Fruit fly (Drosophila melanogaster) whole organism, prepupa: ENCODE measurements around the gene CG5245.

Experiments
- Blimp-1 ChIP-seq: fragments of 200-800 bp; sonication (Bioruptor generic); optimal IDR thresholded peaks from 3 replicates; lab custom pipeline; 2017; ENCODE audit warnings: missing biosample characterization, missing genetic modification characterization, mild to moderate bottlenecking, moderate library complexity, missing genetic modification reagents
- CG10669 ChIP-seq: fragments of 200-800 bp; sonication (Bioruptor generic); optimal IDR thresholded peaks from 3 replicates; lab custom pipeline; 2018; ENCODE audit warnings: missing biosample characterization, mild to moderate bottlenecking, missing genetic modification characterization, moderate library complexity
- CG11294 ChIP-seq: fragments of 200-800 bp; sonication (Bioruptor generic); IDR thresholded peaks from 2 replicates; pipeline ENCODE4 v1.3.6; 2022; ENCODE audit warnings: missing biosample characterization, missing genetic modification characterization
- CG11762 ChIP-seq: fragments of 200-800 bp; sonication (Bioruptor generic); optimal IDR thresholded peaks from 3 replicates; lab custom pipeline; 2016; ENCODE audit warnings: missing biosample characterization, missing genetic modification characterization; ENCODE audit not compliant: insufficient read depth
- CG15336 ChIP-seq: fragments of 200-800 bp; sonication (Bioruptor generic); IDR thresholded peaks from 2 replicates; pipeline ENCODE4 v1.3.6; 2022; ENCODE audit warnings: missing biosample characterization, missing genetic modification characterization
- CG1621 ChIP-seq: fragments of 200-800 bp; sonication (Bioruptor generic); optimal IDR thresholded peaks from 3 replicates; lab custom pipeline; 2018; ENCODE audit warnings: missing biosample characterization, mild to moderate bottlenecking, missing genetic modification characterization
- CG16779 ChIP-seq: fragments of 200-800 bp; sonication (Bioruptor generic); optimal IDR thresholded peaks from 3 replicates; lab custom pipeline; 2017; ENCODE audit warnings: missing biosample characterization, mild to moderate bottlenecking, missing genetic modification characterization
- CG3032 ChIP-seq: fragments of 200-800 bp; optimal IDR thresholded peaks from 2 replicates; lab custom pipeline; 2019; ENCODE audit warnings: missing biosample characterization, mild to moderate bottlenecking, missing genetic modification characterization, moderate library complexity
- CG31627 ChIP-seq: fragments of 200-800 bp; sonication (Bioruptor generic); optimal IDR thresholded peaks from 3 replicates; lab custom pipeline; 2016; ENCODE audit warnings: missing biosample characterization, missing genetic modification characterization
- CG32006 ChIP-seq: fragments of 200-800 bp; sonication (Bioruptor generic); optimal IDR thresholded peaks from 3 replicates; lab custom pipeline; 2017; ENCODE audit warnings: missing biosample characterization, mild to moderate bottlenecking, missing genetic modification characterization
- CG34406 ChIP-seq: fragments of 200-800 bp; sonication (Bioruptor generic); optimal IDR thresholded peaks from 3 replicates; lab custom pipeline; 2016; ENCODE audit warnings: missing biosample characterization, missing genetic modification characterization
- CG3919 ChIP-seq: fragments of 200-800 bp; sonication (Bioruptor generic); optimal IDR thresholded peaks from 3 replicates; lab custom pipeline; 2016; ENCODE audit warnings: missing biosample characterization, missing genetic modification characterization
- CG6163 ChIP-seq: fragments of 200-800 bp; sonication (Bioruptor generic); IDR thresholded peaks from 3 replicates; pipeline ENCODE4 v1.3.6; 2022; ENCODE audit warnings: missing biosample characterization, missing genetic modification characterization
- CG6276 ChIP-seq: fragments of 200-800 bp; sonication (Bioruptor generic); optimal IDR thresholded peaks from 2 replicates; lab custom pipeline; 2017; ENCODE audit warnings: missing biosample characterization, mild to moderate bottlenecking, missing genetic modification characterization
- CG6792 ChIP-seq: fragments of 200-800 bp; sonication (Bioruptor generic); optimal IDR thresholded peaks from 3 replicates; lab custom pipeline; 2016; ENCODE audit warnings: missing biosample characterization, missing genetic modification characterization
- CG6808 ChIP-seq: fragments of 200-800 bp; sonication (Bioruptor generic); optimal IDR thresholded peaks from 3 replicates; lab custom pipeline; 2017; ENCODE audit warnings: missing biosample characterization, missing genetic modification characterization, mild to moderate bottlenecking, moderate library complexity, missing genetic modification reagents
- CG6854 ChIP-seq: fragments of 200-800 bp; sonication (Bioruptor generic); optimal IDR thresholded peaks from 2 replicates; lab custom pipeline; 2017; ENCODE audit warnings: missing biosample characterization, mild to moderate bottlenecking, missing genetic modification characterization
- CG8632 ChIP-seq: fragments of 200-800 bp; sonication (Bioruptor generic); optimal IDR thresholded peaks from 3 replicates; lab custom pipeline; 2016; ENCODE audit warnings: missing biosample characterization, missing genetic modification characterization
- CG9139 ChIP-seq: fragments of 200-800 bp; sonication (Bioruptor generic); optimal IDR thresholded peaks from 3 replicates; lab custom pipeline; 2017; ENCODE audit warnings: missing biosample characterization, mild to moderate bottlenecking, missing genetic modification characterization
- Eip75B ChIP-seq: fragments of 200-800 bp; sonication (Bioruptor generic); optimal IDR thresholded peaks from 3 replicates; lab custom pipeline; 2016; ENCODE audit warnings: missing biosample characterization, missing genetic modification characterization
- Eip78C ChIP-seq: fragments of 200-800 bp; sonication (Bioruptor generic); peaks from one replicate; lab custom pipeline; 2016; ENCODE audit warnings: missing biosample characterization, missing genetic modification characterization
- Ets96B ChIP-seq: fragments of 200-800 bp; optimal IDR thresholded peaks from 2 replicates; lab custom pipeline; 2019; ENCODE audit warnings: missing biosample characterization, mild to moderate bottlenecking, missing genetic modification characterization, moderate library complexity
- Hr39 ChIP-seq: fragments of 200-800 bp; sonication (Bioruptor generic); optimal IDR thresholded peaks from 2 replicates; lab custom pipeline; 2016; ENCODE audit warnings: missing biosample characterization, missing genetic modification characterization
- Hr4 ChIP-seq: fragments of 200-800 bp; sonication (Bioruptor generic); optimal IDR thresholded peaks from 3 replicates; lab custom pipeline; 2016; ENCODE audit warnings: missing biosample characterization, missing genetic modification characterization
- OdsH ChIP-seq: fragments of 200-800 bp; sonication (Bioruptor generic); optimal IDR thresholded peaks from 3 replicates; lab custom pipeline; 2016; ENCODE audit warnings: missing biosample characterization, missing genetic modification characterization
- Sox14 ChIP-seq: fragments of 200-800 bp; sonication (Bioruptor generic); optimal IDR thresholded peaks from 3 replicates; lab custom pipeline; 2016; ENCODE audit warnings: missing biosample characterization, missing genetic modification characterization
- achi ChIP-seq: fragments of 200-800 bp; sonication (Bioruptor generic); optimal IDR thresholded peaks from 3 replicates; lab custom pipeline; 2016; ENCODE audit warnings: missing biosample characterization, missing genetic modification characterization
- cyc ChIP-seq: fragments of 200-800 bp; sonication (Bioruptor generic); optimal IDR thresholded peaks from 3 replicates; lab custom pipeline; 2016; ENCODE audit warnings: missing biosample characterization, missing genetic modification characterization
- dsx ChIP-seq: fragments of 200-800 bp; optimal IDR thresholded peaks from 3 replicates; lab custom pipeline; 2019; ENCODE audit warnings: missing biosample characterization, mild to moderate bottlenecking, missing genetic modification characterization, moderate library complexity; ENCODE audit not compliant: poor library complexity, severe bottlenecking
- eg ChIP-seq: fragments of 200-800 bp; sonication (Bioruptor generic); IDR thresholded peaks from 3 replicates; pipeline ENCODE4 v1.3.6; 2022; ENCODE audit warnings: missing biosample characterization, missing genetic modification characterization
- esn ChIP-seq: fragments of 200-800 bp; sonication (Bioruptor generic); optimal IDR thresholded peaks from 2 replicates; lab custom pipeline; 2016; ENCODE audit warnings: missing biosample characterization, mild to moderate bottlenecking, missing genetic modification characterization, moderate library complexity
- fd59A ChIP-seq: fragments of 200-800 bp; sonication (Bioruptor generic); optimal IDR thresholded peaks from 2 replicates; lab custom pipeline; 2017; ENCODE audit warnings: missing biosample characterization, mild to moderate bottlenecking, missing genetic modification characterization, missing genetic modification reagents
- fd85E ChIP-seq: fragments of 200-800 bp; sonication (Bioruptor generic); optimal IDR thresholded peaks from 3 replicates; lab custom pipeline; 2016; ENCODE audit warnings: missing biosample characterization, missing genetic modification characterization
- lz ChIP-seq: fragments of 200-800 bp; sonication (Bioruptor generic); optimal IDR thresholded peaks from 3 replicates; lab custom pipeline; 2016; ENCODE audit warnings: missing biosample characterization, missing genetic modification characterization
- salr ChIP-seq, 2 experiments: fragments of 200-800 bp; sonication (Bioruptor generic); optimal IDR thresholded peaks; 3 replicates each; lab custom pipeline; 2016 to 2018; ENCODE audit warnings: missing biosample characterization in 2 of 2, missing genetic modification characterization in 2 of 2, mild to moderate bottlenecking in 1 of 2
- spab ChIP-seq: fragments of 200-800 bp; sonication (Bioruptor generic); optimal IDR thresholded peaks from 2 replicates; lab custom pipeline; 2017; ENCODE audit warnings: missing biosample characterization, mild to moderate bottlenecking, missing genetic modification characterization, missing genetic modification reagents
- ss ChIP-seq, 2 experiments: fragments of 200-800 bp; sonication (Bioruptor generic); optimal IDR thresholded peaks; 2 replicates in 1 of 2; 3 replicates in 1 of 2; lab custom pipeline; 2017 to 2018; ENCODE audit warnings: mild to moderate bottlenecking in 2 of 2, missing biosample characterization in 2 of 2, missing genetic modification characterization in 2 of 2, moderate library complexity in 1 of 2
- svp ChIP-seq: fragments of 200-800 bp; sonication (Bioruptor generic); peaks from one replicate; lab custom pipeline; 2016; ENCODE audit warnings: missing biosample characterization, missing genetic modification characterization
- topi ChIP-seq: fragments of 200-800 bp; sonication (Bioruptor generic); optimal IDR thresholded peaks from 3 replicates; lab custom pipeline; 2016; ENCODE audit warnings: missing biosample characterization, missing genetic modification characterization
- vri ChIP-seq: fragments of 200-800 bp; sonication (Bioruptor generic); optimal IDR thresholded peaks from 3 replicates; lab custom pipeline; 2016; ENCODE audit warnings: missing biosample characterization, mild to moderate bottlenecking, missing genetic modification characterization

The CG5245 gene

DNA sequence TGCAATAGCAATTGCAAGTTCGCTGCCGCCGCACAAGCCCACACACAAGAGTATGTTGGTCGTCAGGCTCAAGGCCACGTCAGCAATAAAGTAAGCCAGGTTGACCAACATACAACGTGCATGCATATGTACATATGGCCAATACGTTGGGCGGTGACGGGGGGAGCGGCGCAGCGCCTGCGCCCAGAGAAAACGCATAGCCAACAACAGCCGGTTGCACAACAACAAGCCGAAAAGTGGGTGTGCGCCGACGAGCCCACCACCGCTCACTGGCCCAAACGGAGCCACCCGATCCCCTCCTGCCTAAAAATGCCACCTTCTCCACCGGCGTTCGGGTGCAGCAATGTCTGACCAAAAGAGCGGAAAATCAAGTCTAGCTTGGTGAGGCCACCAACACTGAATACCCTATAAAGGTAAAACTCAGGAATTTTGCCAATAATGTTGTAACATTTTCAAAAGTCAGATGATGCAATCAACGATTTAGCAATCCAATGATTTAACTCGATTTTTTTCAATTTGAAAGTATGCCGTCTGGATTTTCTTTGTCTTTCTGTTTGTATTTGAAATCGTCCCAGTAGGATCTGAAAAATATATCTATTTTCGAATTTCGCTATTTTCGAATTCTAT, 22.6 kb downstream of the CG5245 start, which contains the start of gene CG5509:
CG5509 (plus strand) TSS at position 577 of the 627 bp plus-strand sequence.
- TF ChIP-seq Eip78C (peak; percentile 22), Hr39 (GFP tag; lab: Kevin White, UChicago) (no peak), lz (GFP tag; lab: Kevin White, UChicago) (no peak), CG31627 (no peak), Sox14 (no peak), CG6808 (no peak), OdsH (GFP tag; lab: Kevin White, UChicago) (no peak), dsx (GFP tag; lab: Kevin White, UChicago) (peak; percentile 28), CG6276 (no peak), CG15336 (GFP tag; lab: Robert Waterston, UW) (peak; percentile 29; the same call in 1 of the 2 replicates), salr (GFP tag; optimal IDR thresholded peaks at IDR 0.05; lab: Kevin White, UChicago) (no peak), CG6854 (GFP tag; lab: Kevin White, UChicago) (no peak), ss (GFP tag; optimal IDR thresholded peaks at IDR 0.05; lab: Kevin White, UChicago) (no peak), fd59A (GFP tag; lab: Kevin White, UChicago) (no peak), fd85E (GFP tag; lab: Kevin White, UChicago) (no peak), achi (GFP tag; lab: Kevin White, UChicago) (no peak), Hr4 (GFP tag; lab: Kevin White, UChicago) (no peak), eg (GFP tag; lab: Robert Waterston, UW) (peak; percentile 52; the same call in 2 of the 3 replicates), vri (no peak), cyc (GFP tag; lab: Kevin White, UChicago) (no peak), Ets96B (tag; lab: Kevin White, UChicago) (no peak), esn (GFP tag; lab: Kevin White, UChicago) (no peak), CG3919 (GFP tag; lab: Kevin White, UChicago) (no peak), CG3032 (tag; lab: Kevin White, UChicago) (no peak), CG6792 (no peak), CG34406 (no peak), CG8632 (GFP tag; lab: Kevin White, UChicago) (no peak)

DNA sequence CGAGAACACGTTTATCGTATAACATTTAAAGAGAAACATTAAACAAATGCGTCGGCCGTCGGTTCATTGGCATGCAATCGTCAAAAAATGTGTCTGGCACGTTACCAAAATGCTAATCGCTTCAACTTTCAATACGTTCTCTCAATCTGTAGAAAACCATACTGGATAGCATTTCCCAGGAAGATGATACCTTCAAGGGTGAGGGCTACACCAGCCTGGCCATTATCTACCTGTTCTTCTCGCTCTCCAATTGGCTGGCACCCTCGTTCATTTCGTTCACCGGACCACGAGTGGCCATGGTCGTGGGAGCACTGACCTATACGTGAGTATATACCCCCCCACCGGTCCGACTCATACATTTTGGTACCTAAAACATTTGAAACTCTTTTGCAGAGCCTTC, 25.1 kb downstream of the CG5245 start:
- TF ChIP-seq CG10669 (no peak), CG32006 (GFP tag; lab: Kevin White, UChicago) (no peak), CG34406 (no peak), spab (GFP tag; lab: Kevin White, UChicago) (no peak), CG9139 (GFP tag; lab: Kevin White, UChicago) (no peak), Eip75B (no peak), CG6808 (no peak), CG11762 (GFP tag; lab: Kevin White, UChicago) (no peak), CG6854 (GFP tag; lab: Kevin White, UChicago) (no peak), Eip78C (no peak), CG1621 (tag; lab: Kevin White, UChicago) (no peak), CG16779 (tag; lab: Kevin White, UChicago) (no peak), CG11294 (no peak), Blimp-1 (GFP tag; lab: Kevin White, UChicago) (no peak), CG6163 (GFP tag; lab: Robert Waterston, UW) (no peak), topi (no peak), svp (GFP tag; lab: Kevin White, UChicago) (no peak), esn (GFP tag; lab: Kevin White, UChicago) (no peak), Hr39 (GFP tag; lab: Kevin White, UChicago) (no peak), cyc (GFP tag; lab: Kevin White, UChicago) (no peak)
